Worm (Caenorhabditis elegans): ENCODE data around the gene nhr-227.
A peak's percentile ranks its signal among the peaks of the same experiment; 100 is the strongest.
"Not testable (repeated sequence)": the region's sequence is repeated elsewhere in the genome, so short reads cannot be mapped to it uniquely, and the experiment has no call there.

The nhr-227 gene

ce11 chrV:2326378-2326777 lies 41.1 kb downstream of the nhr-227 start, which contains the start of gene pud-4:
Gene pud-4, plus strand, starts transcription at chrV:2326678.
- TF ChIP-seq nhr-90 (tag; optimal IDR thresholded peaks at IDR 0.05; ENCODE audit: poor library complexity) = no peak
- no peak for TF ChIP-seq nhr-12 (tag; optimal IDR thresholded peaks at IDR 0.05)
- TF ChIP-seq vab-15 (tag; optimal IDR thresholded peaks at IDR 0.05) = no peak
- no peak for TF ChIP-seq aly-2 (tag; optimal IDR thresholded peaks at IDR 0.05)
- TF ChIP-seq nhr-47 (tag; optimal IDR thresholded peaks at IDR 0.05) = no peak
- TF ChIP-seq ceh-90 (tag; optimal IDR thresholded peaks at IDR 0.05) = no peak
- no peak for TF ChIP-seq xbp-1 (tag; optimal IDR thresholded peaks at IDR 0.05)
- no peak for TF ChIP-seq nhr-11 (tag; optimal IDR thresholded peaks at IDR 0.05)
- TF ChIP-seq snu-23 (GFP tag; optimal IDR thresholded peaks at IDR 0.05) = no peak

ce11 chrV:2327124-2327523 lies 41.9 kb downstream of the nhr-227 start:
- TF ChIP-seq lin-35 (GFP tag; optimal IDR thresholded peaks at IDR 0.05) = peak in 1 of 2 experiments; percentile 15
- peak; percentile 98 for TF ChIP-seq elt-2 (tag; optimal IDR thresholded peaks at IDR 0.05)
- peak in 1 of 6 experiments; percentile 25 for TF ChIP-seq elt-3 (tag; optimal IDR thresholded peaks at IDR 0.05)
- peak; percentile 56 for TF ChIP-seq nhr-71 (tag; optimal IDR thresholded peaks at IDR 0.05)
- no peak for TF ChIP-seq efl-1 (optimal IDR thresholded peaks at IDR 0.05)
- peak in 1 of 2 experiments; percentile 64 for TF ChIP-seq efl-1 (GFP tag; optimal IDR thresholded peaks at IDR 0.05 in 1 of 2)
- peak; percentile 30 for TF ChIP-seq nhr-20 (tag; optimal IDR thresholded peaks at IDR 0.05)
- TF ChIP-seq tlp-1 (tag; optimal IDR thresholded peaks at IDR 0.05) = peak; percentile 74
- TF ChIP-seq alr-1 (tag; optimal IDR thresholded peaks at IDR 0.05; ENCODE audit: borderline replicate concordance) = no peak
- TF ChIP-seq C16A3.4 (tag; optimal IDR thresholded peaks at IDR 0.05) = no peak
- TF ChIP-seq aha-1 (tag; optimal IDR thresholded peaks at IDR 0.05) = no peak
- peak; percentile 36 for TF ChIP-seq lin-14 (GFP tag; optimal IDR thresholded peaks at IDR 0.05)

- not testable (repeated sequence) for TF ChIP-seq elt-2 (tag; optimal IDR thresholded peaks at IDR 0.05); grh-1 (GFP tag; IDR thresholded peaks at IDR 0.05); F16B12.6 (tag; optimal IDR thresholded peaks at IDR 0.05)
These were observed 44.9 kb downstream of the nhr-227 start, which contains the start of gene pud-1.1 for ce11 chrV:2330129-2330528. Gene pud-1.1, plus strand, starts transcription at chrV:2330429.

- TF ChIP-seq sptf-1 (tag; optimal IDR thresholded peaks at IDR 0.05); grh-1 (GFP tag; IDR thresholded peaks at IDR 0.05); pqm-1 (tag; optimal IDR thresholded peaks at IDR 0.05): not testable (repeated sequence)
These were observed 46.4 kb downstream of the nhr-227 start, which contains the start of gene irld-32 for ce11 chrV:2331616-2332015. Gene irld-32, plus strand, starts transcription at chrV:2331916.

- TF ChIP-seq efl-1 (optimal IDR thresholded peaks at IDR 0.05) = no peak
- peak in 1 of 2 experiments; percentile 26 for TF ChIP-seq efl-1 (GFP tag; optimal IDR thresholded peaks at IDR 0.05 in 1 of 2)
- no peak for TF ChIP-seq swsn-7 (tag; optimal IDR thresholded peaks at IDR 0.05)
These were observed 50.9 kb downstream of the nhr-227 start, which contains the start of gene irld-28 for ce11 chrV:2336151-2336550. Gene irld-28, minus strand, starts transcription at chrV:2336251.

All from whole organism, L1 larva.